Worm (Caenorhabditis elegans): Measurements from ENCODE around the gene ZK1240.8.
A peak's percentile ranks its signal among the peaks of the same experiment; 100 is the strongest.

The ZK1240.8 gene

DNA sequence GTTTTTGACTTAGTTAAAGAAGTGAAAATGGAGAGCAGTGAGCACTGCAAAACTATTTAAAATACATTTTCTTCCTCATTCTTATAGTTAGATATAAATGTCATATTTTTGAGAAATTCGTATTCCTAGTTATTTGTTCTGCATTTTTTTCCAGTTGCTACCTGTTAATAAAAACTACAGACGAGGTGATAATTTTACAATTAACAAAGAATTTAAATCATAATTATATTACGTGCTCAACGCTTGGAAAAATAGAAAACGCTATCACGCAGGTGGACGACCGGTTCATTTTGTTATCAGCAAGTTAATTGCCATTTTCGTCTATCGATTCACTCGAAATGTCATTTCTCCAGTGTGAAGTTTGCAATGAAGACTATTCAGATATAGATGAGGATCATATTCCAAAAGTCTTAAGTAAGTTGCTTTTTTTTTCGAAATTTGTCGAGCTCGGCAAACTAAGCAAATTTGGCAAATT, 10.9 kb downstream of the ZK1240.8 start, which contains the start of the genes ZK1240.5 and ZK1240.9:
Gene ZK1240.5, minus strand, starts transcription at position 51 of the 475 bp plus-strand sequence.
Gene ZK1240.9, plus strand, starts transcription at position 307 of the 475 bp plus-strand sequence.
- TF ChIP-seq ama-1 (optimal IDR thresholded peaks at IDR 0.05) (no peak), fos-1 (tag; optimal IDR thresholded peaks at IDR 0.05) (peak; percentile 21)

DNA sequence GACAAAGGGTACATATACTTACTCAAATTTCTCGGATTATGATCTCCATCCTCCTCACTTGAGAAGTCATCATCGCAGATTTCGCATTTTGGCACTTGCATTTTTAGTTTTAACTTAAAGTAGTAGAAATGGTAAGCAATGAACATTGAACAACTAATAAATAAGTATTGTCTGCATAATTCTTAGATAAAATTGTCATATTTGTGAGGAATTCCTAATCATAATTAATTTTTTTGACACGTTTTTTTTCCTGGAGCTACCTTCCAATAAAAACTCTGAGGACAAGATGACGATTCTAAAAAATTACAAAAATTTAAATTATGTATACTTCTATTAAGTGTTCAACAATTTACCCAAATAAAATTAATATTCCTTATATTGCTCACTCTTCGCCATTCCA, 16.1 kb downstream of the ZK1240.8 start, which contains the start of the genes trim-21 and B0281.1:
Gene trim-21, minus strand, starts transcription at position 101 of the 400 bp plus-strand sequence.
Gene B0281.1, plus strand, starts transcription at position 321 of the 400 bp plus-strand sequence.
- TF ChIP-seq ceh-16 (tag; optimal IDR thresholded peaks at IDR 0.05) = no peak
- no peak for TF ChIP-seq unc-62 (GFP tag; optimal IDR thresholded peaks at IDR 0.05)
- TF ChIP-seq nhr-21 (tag; optimal IDR thresholded peaks at IDR 0.05) = no peak

DNA sequence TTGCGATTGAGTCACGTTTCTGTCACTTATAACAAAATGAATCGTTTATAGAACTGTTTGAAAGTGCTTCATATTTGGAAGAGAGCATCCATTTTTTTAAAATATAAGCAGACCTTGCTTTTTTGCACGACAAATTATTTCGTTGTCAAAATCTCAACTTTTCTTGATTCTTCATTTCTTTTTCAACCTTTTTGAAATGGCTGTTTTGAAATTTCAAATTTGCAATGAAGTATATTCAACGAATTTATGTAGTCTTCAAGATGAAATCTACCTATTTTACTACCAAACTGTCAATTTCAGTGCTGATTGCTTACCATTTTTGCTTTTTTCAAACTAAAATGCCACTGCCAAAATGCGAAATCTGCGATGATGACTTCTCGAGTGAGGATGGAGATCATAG, 22.1 kb downstream of the ZK1240.8 start, which contains the start of gene B0281.3:
Gene B0281.3, plus strand, starts transcription at position 301 of the 400 bp plus-strand sequence.
- TF ChIP-seq ceh-16 (tag; optimal IDR thresholded peaks at IDR 0.05) (no peak), peb-1 (tag; optimal IDR thresholded peaks at IDR 0.05) (no peak), mbf-1 (tag; optimal IDR thresholded peaks at IDR 0.05) (no peak), fos-1 (tag; optimal IDR thresholded peaks at IDR 0.05) (no peak), unc-62 (GFP tag; optimal IDR thresholded peaks at IDR 0.05) (no peak), nhr-21 (tag; optimal IDR thresholded peaks at IDR 0.05) (no peak), unc-55 (GFP tag; optimal IDR thresholded peaks at IDR 0.05) (no peak), ZK546.5 (tag; optimal IDR thresholded peaks at IDR 0.05) (no peak), sma-9 (GFP tag; optimal IDR thresholded peaks at IDR 0.05) (no peak), sma-9 (tag; optimal IDR thresholded peaks at IDR 0.05) (no peak), R02D3.7 (tag; optimal IDR thresholded peaks at IDR 0.05) (no peak), ztf-1 (GFP tag; conservative IDR thresholded peaks at IDR 0.05) (no peak), aly-2 (tag; optimal IDR thresholded peaks at IDR 0.05) (no peak), blmp-1 (tag; optimal IDR thresholded peaks at IDR 0.05; ENCODE audit: insufficient read depth) (no peak), lsy-2 (tag; optimal IDR thresholded peaks at IDR 0.05) (no peak), egl-27 (tag; optimal IDR thresholded peaks at IDR 0.05) (no peak), skn-1 (tag; optimal IDR thresholded peaks at IDR 0.05) (no peak), Y55F3AM.14 (GFP tag; optimal IDR thresholded peaks at IDR 0.05) (no peak), nhr-25 (tag; optimal IDR thresholded peaks at IDR 0.05) (no peak), ama-1 (optimal IDR thresholded peaks at IDR 0.05) (no peak)

DNA sequence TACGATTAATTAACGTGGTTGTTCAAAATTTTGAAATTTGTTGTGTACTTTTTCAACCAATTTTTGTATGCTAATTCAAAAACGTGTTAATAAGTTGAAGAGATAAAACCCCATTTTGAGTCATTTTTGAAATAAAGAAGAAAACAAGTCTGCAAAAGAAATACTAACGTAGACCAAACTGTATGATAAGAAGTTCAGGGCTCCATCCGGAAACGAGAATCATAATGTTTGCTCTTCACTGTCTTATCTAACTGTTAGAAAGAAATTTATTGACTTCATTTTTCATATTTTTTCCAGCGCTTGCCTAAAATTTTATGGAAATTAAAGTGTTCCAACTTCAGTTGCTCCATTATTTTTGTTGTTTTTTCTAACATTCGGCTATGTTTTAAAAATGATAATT, 23.4 kb downstream of the ZK1240.8 start:
- TF ChIP-seq C34F6.9 (tag; optimal IDR thresholded peaks at IDR 0.05) (no peak), fos-1 (tag; optimal IDR thresholded peaks at IDR 0.05) (peak; percentile 62)

DNA sequence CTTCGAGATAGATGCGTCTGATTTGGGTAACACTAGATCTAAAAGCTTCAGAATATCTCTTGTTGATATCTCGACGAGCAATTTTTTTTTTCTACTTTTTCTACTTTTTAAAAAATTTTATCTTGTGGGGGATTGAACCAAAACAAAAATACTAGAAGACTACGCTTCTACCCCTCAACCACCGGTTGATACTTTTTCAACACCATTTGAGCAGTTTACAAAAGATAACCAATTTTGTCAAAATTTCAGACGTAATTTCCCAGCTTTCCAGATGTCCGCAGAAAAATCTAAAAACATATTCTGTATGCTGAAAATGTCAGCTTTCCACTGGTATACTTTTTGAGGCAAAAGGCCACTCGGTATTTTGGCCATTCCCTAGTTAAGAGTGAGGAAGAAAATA, 24.3 kb downstream of the ZK1240.8 start:
- no peak for TF ChIP-seq lin-13 (GFP tag; optimal IDR thresholded peaks at IDR 0.05)
- TF ChIP-seq ztf-1 (GFP tag; conservative IDR thresholded peaks at IDR 0.05) = no peak
- TF ChIP-seq sma-3 (GFP tag; optimal IDR thresholded peaks at IDR 0.05) = no peak
- TF ChIP-seq lin-11 (tag; optimal IDR thresholded peaks at IDR 0.05) = no peak
- TF ChIP-seq peb-1 (tag; optimal IDR thresholded peaks at IDR 0.05) = no peak
- no peak for TF ChIP-seq aly-2 (tag; optimal IDR thresholded peaks at IDR 0.05)
- TF ChIP-seq ceh-16 (tag; optimal IDR thresholded peaks at IDR 0.05) = no peak
- TF ChIP-seq nhr-77 (tag; optimal IDR thresholded peaks at IDR 0.05) = no peak
- TF ChIP-seq lin-39 (tag; optimal IDR thresholded peaks at IDR 0.05) = no peak
- no peak for TF ChIP-seq mbf-1 (tag; optimal IDR thresholded peaks at IDR 0.05)
- TF ChIP-seq unc-62 (GFP tag; optimal IDR thresholded peaks at IDR 0.05) = no peak
- no peak for TF ChIP-seq sem-4 (tag; optimal IDR thresholded peaks at IDR 0.05)

DNA sequence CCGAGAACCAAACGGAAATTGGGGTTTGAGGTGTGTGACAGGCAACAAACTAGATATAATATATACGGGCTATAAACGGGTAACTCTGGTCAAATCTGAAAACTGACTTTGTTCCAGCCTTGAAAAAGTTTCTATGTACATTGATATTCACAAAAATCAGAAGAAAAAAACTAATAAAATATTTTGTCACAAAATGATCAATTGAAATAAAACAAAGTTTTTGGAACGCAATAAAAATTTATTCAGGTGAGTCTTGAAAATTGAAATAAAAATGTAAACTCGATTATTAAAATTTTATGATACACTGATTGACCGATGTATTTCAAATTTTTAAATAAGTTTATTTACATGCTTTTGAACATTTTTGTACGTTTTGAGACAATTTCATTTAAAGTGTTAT, 26.5 kb downstream of the ZK1240.8 start, which contains the start of gene B0281.6:
Gene B0281.6, minus strand, starts transcription at position 101 of the 400 bp plus-strand sequence.
- no peak for TF ChIP-seq C34F6.9 (tag; optimal IDR thresholded peaks at IDR 0.05)
- no peak for TF ChIP-seq egl-27 (tag; optimal IDR thresholded peaks at IDR 0.05)
- TF ChIP-seq ZK546.5 (tag; optimal IDR thresholded peaks at IDR 0.05) = no peak
- no peak for TF ChIP-seq alr-1 (tag; optimal IDR thresholded peaks at IDR 0.05)
- no peak for TF ChIP-seq F13H6.1 (tag; optimal IDR thresholded peaks at IDR 0.05)
- TF ChIP-seq R02D3.7 (tag; optimal IDR thresholded peaks at IDR 0.05) = no peak

DNA sequence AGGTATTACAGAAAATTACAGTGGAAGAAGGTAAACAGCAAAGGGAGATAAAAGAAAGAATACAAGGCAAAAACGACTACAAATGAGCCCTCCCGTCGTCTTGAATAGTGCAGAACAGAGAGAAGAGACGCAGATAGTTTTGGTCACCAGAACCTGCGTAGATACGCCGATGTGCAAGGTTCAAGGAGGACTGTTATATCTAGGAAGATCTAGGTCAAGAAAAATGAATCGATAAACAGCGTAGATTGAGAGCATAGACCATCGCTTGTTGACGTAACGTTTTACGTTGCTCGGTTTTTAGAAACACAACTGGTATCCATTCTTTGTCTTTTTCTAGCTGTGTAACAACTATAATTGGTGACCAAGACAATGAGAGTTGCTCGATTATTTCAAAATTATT, 28.0 kb downstream of the ZK1240.8 start, which contains the start of gene B0281.5:
Gene B0281.5, minus strand, starts transcription at position 101 of the 400 bp plus-strand sequence.
- TF ChIP-seq ztf-4 (tag; optimal IDR thresholded peaks at IDR 0.05) = no peak
- no peak for TF ChIP-seq ZK546.5 (tag; optimal IDR thresholded peaks at IDR 0.05)
- no peak for TF ChIP-seq lin-13 (GFP tag; optimal IDR thresholded peaks at IDR 0.05)
- TF ChIP-seq lsy-2 (tag; optimal IDR thresholded peaks at IDR 0.05) = no peak
- TF ChIP-seq unc-62 (GFP tag; optimal IDR thresholded peaks at IDR 0.05) = no peak
- no peak for TF ChIP-seq unc-39 (tag; optimal IDR thresholded peaks at IDR 0.05)
- no peak for TF ChIP-seq nhr-6 (tag; optimal IDR thresholded peaks at IDR 0.05)
- no peak for TF ChIP-seq zag-1 (tag; optimal IDR thresholded peaks at IDR 0.05)
- no peak for TF ChIP-seq snpc-4 (tag; optimal IDR thresholded peaks at IDR 0.05)
- TF ChIP-seq skn-1 (tag; optimal IDR thresholded peaks at IDR 0.05) = no peak
- no peak for TF ChIP-seq sma-9 (GFP tag; optimal IDR thresholded peaks at IDR 0.05)
- no peak for TF ChIP-seq sma-9 (tag; optimal IDR thresholded peaks at IDR 0.05)
- TF ChIP-seq sma-3 (GFP tag; optimal IDR thresholded peaks at IDR 0.05) = no peak
- no peak for TF ChIP-seq nhr-11 (tag; optimal IDR thresholded peaks at IDR 0.05)
- TF ChIP-seq gmeb-1 (tag; optimal IDR thresholded peaks at IDR 0.05) = no peak
- TF ChIP-seq elt-1 (tag; optimal IDR thresholded peaks at IDR 0.05) = no peak
- no peak for TF ChIP-seq elt-3 (tag; optimal IDR thresholded peaks at IDR 0.05)
- TF ChIP-seq sem-4 (tag; optimal IDR thresholded peaks at IDR 0.05) = no peak
- no peak for TF ChIP-seq nhr-10 (tag; optimal IDR thresholded peaks at IDR 0.05)
- TF ChIP-seq ceh-82 (tag; optimal IDR thresholded peaks at IDR 0.05) = no peak

Measured in whole organism, L2 larva.